Fruit fly (Drosophila melanogaster) whole organism, embryonic: ENCODE measurements around the gene CG32280.

ENCODE experiments used
- CG1024 ChIP-seq: fragments of 200-800 bp; sonication (Bioruptor generic); IDR thresholded peaks from 2 replicates; pipeline ENCODE4 v1.3.6; 2022; ENCODE audit warnings: missing biosample characterization, missing genetic modification characterization
- CG10654 ChIP-seq: fragments of 200-800 bp; sonication (Bioruptor generic); optimal IDR thresholded peaks from 2 replicates; lab custom pipeline; 2016; ENCODE audit warnings: missing biosample characterization, missing genetic modification characterization
- CG12769 ChIP-seq: fragments of 200-800 bp; sonication (Bioruptor generic); optimal IDR thresholded peaks from 2 replicates; lab custom pipeline; 2019; ENCODE audit warnings: missing biosample characterization, mild to moderate bottlenecking, missing genetic modification characterization, moderate library complexity
- CG1602 ChIP-seq: fragments of 200-800 bp; sonication (Bioruptor generic); optimal IDR thresholded peaks from 3 replicates; lab custom pipeline; 2016; ENCODE audit warnings: missing biosample characterization, missing genetic modification characterization
- CG16815 ChIP-seq: fragments of 200-800 bp; sonication (Bioruptor generic); optimal IDR thresholded peaks from 3 replicates; lab custom pipeline; 2017; ENCODE audit warnings: missing biosample characterization, mild to moderate bottlenecking, missing genetic modification characterization
- CG17186 ChIP-seq: fragments of 200-800 bp; sonication (Bioruptor generic); optimal IDR thresholded peaks from 3 replicates; lab custom pipeline; 2017; ENCODE audit warnings: missing biosample characterization, missing genetic modification reagents, missing genetic modification characterization
- CG18599 ChIP-seq: fragments of 200-800 bp; sonication (Bioruptor generic); optimal IDR thresholded peaks from 3 replicates; lab custom pipeline; 2017; ENCODE audit warnings: missing biosample characterization, missing genetic modification characterization, mild to moderate bottlenecking, moderate library complexity, missing genetic modification reagents
- CG2889 ChIP-seq: fragments of 200-800 bp; sonication (Bioruptor generic); IDR thresholded peaks from 3 replicates; pipeline ENCODE4 v1.3.6; 2022; ENCODE audit warnings: missing biosample characterization, missing genetic modification characterization
- CG3163 ChIP-seq: fragments of 200-800 bp; sonication (Bioruptor generic); optimal IDR thresholded peaks from 3 replicates; lab custom pipeline; 2016; ENCODE audit warnings: missing biosample characterization, missing genetic modification characterization
- CG34224 ChIP-seq: fragments of 200-800 bp; sonication (Bioruptor generic); IDR thresholded peaks from 3 replicates; pipeline ENCODE4 v1.3.6; 2022; ENCODE audit warnings: missing biosample characterization, missing genetic modification characterization; ENCODE audit not compliant: partially characterized antibody
- CG5953 ChIP-seq: fragments of 200-800 bp; sonication (Bioruptor generic); IDR thresholded peaks from 2 replicates; pipeline ENCODE4 v1.3.6; 2022; ENCODE audit warnings: missing biosample characterization, missing genetic modification characterization
- CG6654 ChIP-seq: fragments of 200-800 bp; sonication (Bioruptor generic); optimal IDR thresholded peaks from 2 replicates; lab custom pipeline; 2017; ENCODE audit warnings: missing biosample characterization, mild to moderate bottlenecking, missing genetic modification characterization
- CG6791 ChIP-seq: fragments of 200-800 bp; sonication (Bioruptor generic); IDR thresholded peaks from 3 replicates; pipeline ENCODE4 v1.3.6; 2022; ENCODE audit warnings: missing biosample characterization, missing genetic modification characterization; ENCODE audit not compliant: partially characterized antibody
- CG7745 ChIP-seq: fragments of 200-800 bp; sonication (Bioruptor generic); optimal IDR thresholded peaks from 2 replicates; lab custom pipeline; 2018; ENCODE audit warnings: missing biosample characterization, mild to moderate bottlenecking, missing genetic modification characterization, moderate library complexity
- CG8478 ChIP-seq: fragments of >200 bp; optimal IDR thresholded peaks from 2 replicates; lab custom pipeline; 2018
- CG9797 ChIP-seq: fragments of 200-800 bp; sonication (Bioruptor generic); optimal IDR thresholded peaks from 3 replicates; lab custom pipeline; 2018; ENCODE audit warnings: missing biosample characterization, mild to moderate bottlenecking, missing genetic modification characterization
- CG9876 ChIP-seq: fragments of 200-800 bp; sonication (Bioruptor generic); optimal IDR thresholded peaks from 2 replicates; lab custom pipeline; 2016; ENCODE audit warnings: missing biosample characterization, missing genetic modification characterization
- CTCF ChIP-seq: fragments of 200-800 bp; sonication (Bioruptor generic); optimal IDR thresholded peaks from 2 replicates; lab custom pipeline; 2017; ENCODE audit warnings: missing biosample characterization, mild to moderate bottlenecking, missing genetic modification characterization, moderate library complexity
- Dbx ChIP-seq: fragments of 200-800 bp; sonication (Bioruptor generic); IDR thresholded peaks from 3 replicates; pipeline ENCODE4 v1.3.6; 2022; ENCODE audit warnings: missing biosample characterization, missing genetic modification characterization
- ERR ChIP-seq: fragments of 200-800 bp; sonication (Bioruptor generic); optimal IDR thresholded peaks from 2 replicates; lab custom pipeline; 2016; ENCODE audit warnings: missing biosample characterization, missing genetic modification characterization
- Ets97D ChIP-seq: fragments of 200-800 bp; sonication (Bioruptor generic); optimal IDR thresholded peaks from 3 replicates; lab custom pipeline; 2016; ENCODE audit warnings: missing biosample characterization, missing genetic modification characterization
- Fer3 ChIP-seq: fragments of 200-800 bp; sonication (Bioruptor generic); optimal IDR thresholded peaks from 2 replicates; lab custom pipeline; 2018; ENCODE audit warnings: missing biosample characterization, mild to moderate bottlenecking, missing genetic modification characterization, moderate library complexity
- Hmr ChIP-seq: fragments of 200-800 bp; sonication (Bioruptor generic); optimal IDR thresholded peaks from 3 replicates; lab custom pipeline; 2017; ENCODE audit warnings: mild to moderate bottlenecking, missing biosample characterization, missing genetic modification reagents, missing genetic modification characterization
- Hr39 ChIP-seq: fragments of >200 bp; optimal IDR thresholded peaks from 2 replicates; lab custom pipeline; 2017
- Hsf ChIP-seq: fragments of 200-800 bp; sonication (Bioruptor generic); optimal IDR thresholded peaks from 3 replicates; lab custom pipeline; 2016; ENCODE audit warnings: missing biosample characterization, missing genetic modification characterization
- Mad ChIP-seq: fragments of 200-800 bp; sonication (Bioruptor generic); optimal IDR thresholded peaks from 2 replicates; lab custom pipeline; 2016; ENCODE audit warnings: missing biosample characterization, missing genetic modification characterization
- Max ChIP-seq: fragments of 200-800 bp; sonication (Bioruptor generic); optimal IDR thresholded peaks from 2 replicates; lab custom pipeline; 2016; ENCODE audit warnings: missing biosample characterization, mild to moderate bottlenecking, missing genetic modification characterization
- NK7.1 ChIP-seq: fragments of 200-800 bp; sonication (Bioruptor generic); optimal IDR thresholded peaks from 3 replicates; lab custom pipeline; 2016; ENCODE audit warnings: missing biosample characterization, missing genetic modification characterization
- Oaz ChIP-seq: fragments of 200-800 bp; sonication (Bioruptor generic); IDR thresholded peaks from 2 replicates; pipeline ENCODE4 v1.3.6; 2022; ENCODE audit warnings: missing biosample characterization, missing genetic modification characterization
- Opbp ChIP-seq: fragments of 200-800 bp; sonication (Bioruptor generic); IDR thresholded peaks from 3 replicates; pipeline ENCODE4 v1.3.6; 2022; ENCODE audit warnings: missing biosample characterization, missing genetic modification characterization; ENCODE audit not compliant: partially characterized antibody
- Sin3A ChIP-seq: fragments of >200 bp; optimal IDR thresholded peaks from 2 replicates; lab custom pipeline; 2018
- Sry-β ChIP-seq: fragments of 200-800 bp; sonication (Bioruptor generic); optimal IDR thresholded peaks from 2 replicates; lab custom pipeline; 2018; ENCODE audit warnings: missing biosample characterization, mild to moderate bottlenecking, missing genetic modification characterization, moderate library complexity
- crol ChIP-seq: fragments of 200-800 bp; sonication (Bioruptor generic); IDR thresholded peaks from 2 replicates; pipeline ENCODE4 v1.3.6; 2022; ENCODE audit warnings: missing biosample characterization, missing genetic modification characterization
- dysf ChIP-seq: fragments of 200-800 bp; sonication (Bioruptor generic); IDR thresholded peaks from 3 replicates; pipeline ENCODE4 v1.3.6; 2022; ENCODE audit warnings: missing biosample characterization, missing genetic modification characterization
- emc ChIP-seq: fragments of 200-800 bp; sonication (Bioruptor generic); optimal IDR thresholded peaks from 2 replicates; lab custom pipeline; 2016; ENCODE audit warnings: missing biosample characterization, missing genetic modification characterization
- gsb ChIP-seq: fragments of 200-800 bp; sonication (Bioruptor generic); IDR thresholded peaks from 2 replicates; pipeline ENCODE4 v1.3.6; 2022; ENCODE audit warnings: missing biosample characterization, missing genetic modification characterization
- hkb ChIP-seq, 2 experiments: fragments of 200-800 bp in 1 of 2; fragments of >200 bp in 1 of 2; sonication (Bioruptor generic) in 1 of 2; IDR thresholded peaks in 1 of 2; optimal IDR thresholded peaks in 1 of 2; 2 replicates each; pipeline versions ENCODE4 v1.3.6 to Lab custom; 2017 to 2022; ENCODE audit warnings: missing biosample characterization in 1 of 2, missing genetic modification characterization in 1 of 2
- lab ChIP-seq: fragments of 200-800 bp; sonication (Bioruptor generic); optimal IDR thresholded peaks from 3 replicates; lab custom pipeline; 2017; ENCODE audit warnings: missing biosample characterization, missing genetic modification characterization, mild to moderate bottlenecking, moderate library complexity, missing genetic modification reagents
- lilli ChIP-seq: fragments of 200-800 bp; sonication (Bioruptor generic); optimal IDR thresholded peaks from 3 replicates; lab custom pipeline; 2016; ENCODE audit warnings: missing biosample characterization, missing genetic modification characterization
- pan ChIP-seq, 4 experiments: fragments of >200 bp in 3 of 4; fragments of 200-800 bp in 1 of 4; sonication (Bioruptor generic) in 1 of 4; optimal IDR thresholded peaks in 3 of 4; IDR thresholded peaks in 1 of 4; 2 replicates each; pipeline versions ENCODE4 v1.3.6 to Lab custom; 2017 to 2022; ENCODE audit warnings: missing biosample characterization in 2 of 4, missing genetic modification characterization in 2 of 4, mixed read lengths in 1 of 4
- pb ChIP-seq: fragments of 200-800 bp; sonication (Bioruptor generic); optimal IDR thresholded peaks from 3 replicates; lab custom pipeline; 2016; ENCODE audit warnings: missing biosample characterization, missing genetic modification characterization
- prd ChIP-seq, 3 experiments: fragments of >200 bp in 2 of 3; fragments of 200-800 bp in 1 of 3; sonication (Bioruptor generic) in 1 of 3; optimal IDR thresholded peaks in 2 of 3; IDR thresholded peaks in 1 of 3; 2 replicates in 2 of 3; 3 replicates in 1 of 3; pipeline versions ENCODE4 v1.3.6 to Lab custom; 2017 to 2022; ENCODE audit warnings: missing biosample characterization in 1 of 3, missing genetic modification characterization in 1 of 3
- pum ChIP-seq: fragments of 200-800 bp; sonication (Bioruptor generic); optimal IDR thresholded peaks from 2 replicates; lab custom pipeline; 2016; ENCODE audit warnings: missing biosample characterization, missing genetic modification characterization
- pzg ChIP-seq: fragments of 200-800 bp; sonication (Bioruptor generic); optimal IDR thresholded peaks from 3 replicates; lab custom pipeline; 2018; ENCODE audit warnings: missing biosample characterization, mild to moderate bottlenecking, missing genetic modification characterization, moderate library complexity
- repo ChIP-seq: fragments of 200-800 bp; sonication (Bioruptor generic); optimal IDR thresholded peaks from 2 replicates; lab custom pipeline; 2016; ENCODE audit warnings: missing biosample characterization, missing genetic modification characterization
- schlank ChIP-seq: fragments of 200-800 bp; sonication (Bioruptor generic); optimal IDR thresholded peaks from 2 replicates; lab custom pipeline; 2018; ENCODE audit warnings: missing biosample characterization, mild to moderate bottlenecking, missing genetic modification characterization
- sd ChIP-seq: fragments of 200-800 bp; sonication (Bioruptor generic); optimal IDR thresholded peaks from 3 replicates; lab custom pipeline; 2018; ENCODE audit warnings: missing biosample characterization, mild to moderate bottlenecking, missing genetic modification characterization, moderate library complexity
- so ChIP-seq: fragments of 200-800 bp; sonication (Bioruptor generic); IDR thresholded peaks from 3 replicates; pipeline ENCODE4 v1.3.6; 2022; ENCODE audit warnings: missing biosample characterization, missing genetic modification characterization
- stc ChIP-seq: fragments of 200-800 bp; sonication (Bioruptor generic); IDR thresholded peaks from 2 replicates; pipeline ENCODE4 v1.3.6; 2022; ENCODE audit warnings: missing biosample characterization, missing genetic modification characterization
- trem ChIP-seq: fragments of 200-800 bp; optimal IDR thresholded peaks from 3 replicates; lab custom pipeline; 2019; ENCODE audit warnings: missing biosample characterization, mild to moderate bottlenecking, missing genetic modification characterization, moderate library complexity
- z ChIP-seq: fragments of 200-800 bp; sonication (Bioruptor generic); IDR thresholded peaks from 3 replicates; pipeline ENCODE4 v1.3.6; 2022; ENCODE audit warnings: missing biosample characterization, missing genetic modification characterization

The CG32280 gene

dm6 chr3L:3127544-3127943, 37.4 kb upstream of the CG32280 start, which contains the start of gene promL (continued):
- TF ChIP-seq emc (GFP tag; lab: Kevin White, UChicago) (peak; percentile 4), prd (optimal IDR thresholded peaks at IDR 0.05; lab: Kevin White, UChicago) (no peak), prd (GFP tag; IDR thresholded peaks at IDR 0.05; lab: Robert Waterston, UW) (no peak), Fer3 (peak; percentile 53), lilli (peak; percentile 47), CG1024 (no peak), crol (GFP tag; lab: Robert Waterston, UW) (no peak), ERR (GFP tag; lab: Kevin White, UChicago) (peak; percentile 12), CG7745 (tag; lab: Kevin White, UChicago) (no peak), stc (GFP tag; lab: Robert Waterston, UW) (no peak), Sin3A (peak; percentile 42), Sry-β (no peak), CG3163 (no peak), Oaz (GFP tag; lab: Robert Waterston, UW) (no peak), pum (GFP tag; lab: Kevin White, UChicago) (peak; percentile 16), CG10654 (GFP tag; lab: Kevin White, UChicago) (no peak), Hsf (GFP tag; lab: Kevin White, UChicago) (peak; percentile 60), hkb (optimal IDR thresholded peaks at IDR 0.05; lab: Kevin White, UChicago) (no peak), hkb (GFP tag; IDR thresholded peaks at IDR 0.05; lab: Robert Waterston, UW) (peak; percentile 58), dysf (GFP tag; lab: Robert Waterston, UW) (peak; percentile 64; the same call in 2 of the 3 replicates), Dbx (peak; percentile 35; the same call in 1 of the 3 replicates), CG6654 (GFP tag; lab: Kevin White, UChicago) (no peak), NK7.1 (GFP tag; lab: Kevin White, UChicago) (peak; percentile 71), Hr39 (lab: Kevin White, UChicago) (no peak), sd (tag; lab: Kevin White, UChicago) (peak; percentile 59), CG17186 (GFP tag; lab: Kevin White, UChicago) (peak; percentile 77), gsb (no peak), pzg (peak; percentile 95), CG8478 (lab: Kevin White, UChicago) (no peak), pan (optimal IDR thresholded peaks at IDR 0.05; lab: Kevin White, UChicago) (no peak), pan (GFP tag; optimal IDR thresholded peaks at IDR 0.05 in 1 of 2, IDR thresholded peaks at IDR 0.05 in 1 of 2) (peak in 1 of 2 experiments; percentile 30), CG5953 (GFP tag; lab: Robert Waterston, UW) (no peak), z (GFP tag; lab: Robert Waterston, UW) (no peak), Opbp (GFP tag; lab: Robert Waterston, UW) (peak; percentile 61; the same call in 2 of the 3 replicates), schlank (no peak), CG2889 (no peak), CG34224 (GFP tag; lab: Robert Waterston, UW) (no peak), CG12769 (tag; lab: Kevin White, UChicago) (peak; percentile 47), trem (tag; lab: Kevin White, UChicago) (peak; percentile 79), so (GFP tag; lab: Robert Waterston, UW) (no peak), Hmr (GFP tag; lab: Kevin White, UChicago) (peak; percentile 93), pb (peak; percentile 67), lab (GFP tag; lab: Kevin White, UChicago) (peak; percentile 81), CTCF (peak; percentile 47), CG18599 (GFP tag; lab: Kevin White, UChicago) (peak; percentile 71), Ets97D (peak; percentile 98), CG6791 (0 out of 3 replicates have a peak, but pooled peaks have one; percentile 18), CG1602 (GFP tag; lab: Kevin White, UChicago) (no peak), Max (peak; percentile 11), CG9797 (GFP tag; lab: Kevin White, UChicago) (peak; percentile 97), CG16815 (GFP tag; lab: Kevin White, UChicago) (no peak), Mad (GFP tag; lab: Kevin White, UChicago) (peak; percentile 66), repo (peak; percentile 48), CG9876 (GFP tag; lab: Kevin White, UChicago) (no peak)
